Worm (Caenorhabditis elegans) whole organism, L1 larva: Measurements from ENCODE around the gene trpp-12.

ENCODE experiments used
- egl-13 ChIP-seq: sonication (generic microtip); optimal IDR thresholded peaks from 2 replicates; lab custom pipeline; 2016; ENCODE audit warnings: missing genotype, missing genetic modification reagents, missing genetic modification characterization, missing compliant biosample characterization
- sptf-1 ChIP-seq: fragments of 150-350 bp; optimal IDR thresholded peaks from 2 replicates; lab custom pipeline; 2014; ENCODE audit warnings: missing biosample characterization, missing genetic modification characterization

DNA sequence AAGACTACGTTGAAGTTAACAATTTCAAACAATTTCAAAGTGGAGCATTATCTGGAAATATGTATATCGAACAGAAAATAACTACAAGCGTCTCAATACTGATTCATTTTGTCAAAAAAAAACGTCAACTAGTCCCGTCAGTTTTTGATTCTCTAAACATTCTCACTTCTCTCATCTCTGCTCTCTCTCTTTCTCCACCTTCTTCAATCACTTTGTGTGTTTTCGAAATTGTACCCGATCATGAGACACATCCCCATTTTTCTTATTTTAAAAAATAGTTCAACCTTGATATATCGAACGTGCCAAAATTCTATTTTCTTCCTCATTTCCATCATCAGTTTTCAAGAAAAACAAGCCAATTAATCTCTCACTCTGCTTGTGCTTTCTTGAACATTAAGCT lies 28.7 kb upstream of the trpp-12 start:
- TF ChIP-seq sptf-1 (tag; lab: Kevin White, UChicago), result no peak
- TF ChIP-seq egl-13 (tag; lab: Kevin White, UChicago), result no peak
